Fruit fly (Drosophila melanogaster): ENCODE measurements around the gene soti.

The soti gene

dm6 chr3R:14370199-14370933 is 11.1 kb downstream of the soti start (continued):
- TF ChIP-seq CG1621 (tag; optimal IDR thresholded peaks at IDR 0.05) (peak; percentile 95), Hr38 (GFP tag; optimal IDR thresholded peaks at IDR 0.05) (peak; percentile 47), CG34406 (GFP tag; optimal IDR thresholded peaks at IDR 0.05) (peak; percentile 96), OdsH (GFP tag; optimal IDR thresholded peaks at IDR 0.05) (peak; percentile 98), CG7368 (GFP tag; optimal IDR thresholded peaks at IDR 0.05) (peak; percentile 96), Sox15 (GFP tag; optimal IDR thresholded peaks at IDR 0.05) (peak; percentile 88), Eip78C (GFP tag) (peak; percentile 99), salr (GFP tag; optimal IDR thresholded peaks at IDR 0.05) (peak; percentile 93 to 95), CG8632 (GFP tag; optimal IDR thresholded peaks at IDR 0.05) (peak; percentile 96), CG16779 (tag; optimal IDR thresholded peaks at IDR 0.05) (peak; percentile 94), Sox102F (GFP tag; optimal IDR thresholded peaks at IDR 0.05) (peak; percentile 97), CG11294 (GFP tag; IDR thresholded peaks at IDR 0.05) (peak; percentile 96), topi (GFP tag; optimal IDR thresholded peaks at IDR 0.05) (peak; percentile 97), CG15336 (GFP tag; IDR thresholded peaks at IDR 0.05) (peak; percentile 99), CG3032 (tag; optimal IDR thresholded peaks at IDR 0.05) (peak; percentile 91), CG6276 (GFP tag; optimal IDR thresholded peaks at IDR 0.05) (peak; percentile 94), achi (GFP tag; optimal IDR thresholded peaks at IDR 0.05) (peak; percentile 97), CG6854 (GFP tag; optimal IDR thresholded peaks at IDR 0.05) (peak; percentile 59), ss (GFP tag; optimal IDR thresholded peaks at IDR 0.05) (peak; percentile 87 to 91), CG31627 (GFP tag; optimal IDR thresholded peaks at IDR 0.05) (peak; percentile 95), CG6808 (GFP tag; optimal IDR thresholded peaks at IDR 0.05) (peak; percentile 89), Eip75B (GFP tag; optimal IDR thresholded peaks at IDR 0.05) (peak; percentile 97), Met (GFP tag; optimal IDR thresholded peaks at IDR 0.05) (peak; percentile 97), Smox (GFP tag; optimal IDR thresholded peaks at IDR 0.05) (peak; percentile 94), cyc (GFP tag; optimal IDR thresholded peaks at IDR 0.05) (peak; percentile 96), CG9139 (GFP tag; optimal IDR thresholded peaks at IDR 0.05) (peak; percentile 87), svp (GFP tag) (peak; percentile 98), net (GFP tag; optimal IDR thresholded peaks at IDR 0.05) (peak; percentile 98), pdm3 (GFP tag; optimal IDR thresholded peaks at IDR 0.05) (peak; percentile 98), CG32006 (GFP tag; optimal IDR thresholded peaks at IDR 0.05) (peak; percentile 98), acj6 (GFP tag; optimal IDR thresholded peaks at IDR 0.05) (peak; percentile 98), Blimp-1 (GFP tag; optimal IDR thresholded peaks at IDR 0.05) (peak; percentile 64), dac (GFP tag; optimal IDR thresholded peaks at IDR 0.05) (peak; percentile 94), CG10631 (GFP tag; optimal IDR thresholded peaks at IDR 0.05) (peak; percentile 98), CG10669 (GFP tag; optimal IDR thresholded peaks at IDR 0.05) (peak; percentile 96), fd85E (GFP tag; optimal IDR thresholded peaks at IDR 0.05) (peak; percentile 85), Lpt (GFP tag; optimal IDR thresholded peaks at IDR 0.05) (peak; percentile 97), Gug (GFP tag; IDR thresholded peaks at IDR 0.05) (peak; percentile 98)

- peak; percentile 56 for TF ChIP-seq fkh (GFP tag; optimal IDR thresholded peaks at IDR 0.05)
- peak; percentile 8 for TF ChIP-seq Eip78C (GFP tag)
- TF ChIP-seq dac (GFP tag; optimal IDR thresholded peaks at IDR 0.05) = no peak
- peak; percentile 39; the same call in 1 of the 3 replicates for TF ChIP-seq eg (GFP tag; IDR thresholded peaks at IDR 0.05)
- no peak for TF ChIP-seq CG8319 (GFP tag; optimal IDR thresholded peaks at IDR 0.05)
- no peak for TF ChIP-seq Lpt (GFP tag; optimal IDR thresholded peaks at IDR 0.05)
- TF ChIP-seq vri (GFP tag; optimal IDR thresholded peaks at IDR 0.05) = peak; percentile 17
- peak; percentile 9; the same call in 1 of the 2 replicates for TF ChIP-seq CG15336 (GFP tag; IDR thresholded peaks at IDR 0.05)
- peak; percentile 56 for TF ChIP-seq dsx (GFP tag; optimal IDR thresholded peaks at IDR 0.05; ENCODE audit: poor library complexity, severe bottlenecking)
- peak; percentile 58; the same call in 1 of the 3 replicates for TF ChIP-seq CG6163 (GFP tag; IDR thresholded peaks at IDR 0.05)
- TF ChIP-seq ss (GFP tag; optimal IDR thresholded peaks at IDR 0.05) = peak in 1 of 2 experiments; percentile 56
- peak; percentile 49 for TF ChIP-seq CG3919 (GFP tag; optimal IDR thresholded peaks at IDR 0.05)
Observed at dm6 chr3R:14369481-14370198, 11.9 kb downstream of the soti start.

All from whole organism, prepupa.